Fruit fly (Drosophila melanogaster) whole organism, embryonic: ENCODE results near the gene RhoGAP18B.

Experiments
- Atf-2 ChIP-seq: fragments of 200-800 bp; sonication (Bioruptor generic); optimal IDR thresholded peaks from 2 replicates; lab custom pipeline; 2016; ENCODE audit warnings: missing biosample characterization, missing genetic modification characterization
- Bdp1 ChIP-seq: fragments of 200-800 bp; sonication (Bioruptor generic); optimal IDR thresholded peaks from 3 replicates; lab custom pipeline; 2016; ENCODE audit warnings: missing biosample characterization, missing genetic modification characterization
- CG10274 ChIP-seq: fragments of 200-800 bp; sonication (Bioruptor generic); optimal IDR thresholded peaks from 3 replicates; lab custom pipeline; 2017; ENCODE audit warnings: missing biosample characterization, mild to moderate bottlenecking, missing genetic modification characterization
- CG10431 ChIP-seq: fragments of 200-800 bp; sonication (Bioruptor generic); optimal IDR thresholded peaks from 3 replicates; lab custom pipeline; 2018; ENCODE audit warnings: missing biosample characterization, mild to moderate bottlenecking, missing genetic modification characterization
- CG11456 ChIP-seq: fragments of 200-800 bp; sonication (Bioruptor generic); IDR thresholded peaks from 3 replicates; pipeline ENCODE4 v1.3.6; 2022; ENCODE audit warnings: missing biosample characterization, missing genetic modification characterization
- CG13296 ChIP-seq: fragments of 200-800 bp; sonication (Bioruptor generic); optimal IDR thresholded peaks from 3 replicates; lab custom pipeline; 2018; ENCODE audit warnings: missing biosample characterization, mild to moderate bottlenecking, missing genetic modification characterization
- CG13424 ChIP-seq: fragments of 200-800 bp; sonication (Bioruptor generic); optimal IDR thresholded peaks from 2 replicates; lab custom pipeline; 2019; ENCODE audit warnings: missing biosample characterization, mild to moderate bottlenecking, missing genetic modification characterization, moderate library complexity
- CG15514 ChIP-seq: fragments of 200-800 bp; sonication (Bioruptor generic); optimal IDR thresholded peaks from 3 replicates; lab custom pipeline; 2017; ENCODE audit warnings: missing biosample characterization, missing genetic modification characterization, mild to moderate bottlenecking, moderate library complexity, missing genetic modification reagents
- CG17359 ChIP-seq: fragments of 200-800 bp; sonication (Bioruptor generic); optimal IDR thresholded peaks from 3 replicates; lab custom pipeline; 2018; ENCODE audit warnings: missing biosample characterization, mild to moderate bottlenecking, missing genetic modification characterization, moderate library complexity
- CG18599 ChIP-seq: fragments of 200-800 bp; sonication (Bioruptor generic); optimal IDR thresholded peaks from 3 replicates; lab custom pipeline; 2017; ENCODE audit warnings: missing biosample characterization, missing genetic modification characterization, mild to moderate bottlenecking, moderate library complexity, missing genetic modification reagents
- CG43689 ChIP-seq: fragments of 200-800 bp; sonication (Bioruptor generic); IDR thresholded peaks from 2 replicates; pipeline ENCODE4 v1.3.6; 2022; ENCODE audit warnings: missing biosample characterization, missing genetic modification characterization
- CG4820 ChIP-seq: fragments of 200-800 bp; sonication (Bioruptor generic); optimal IDR thresholded peaks from 3 replicates; lab custom pipeline; 2016; ENCODE audit warnings: missing biosample characterization, missing genetic modification characterization
- CG6654 ChIP-seq: fragments of 200-800 bp; sonication (Bioruptor generic); optimal IDR thresholded peaks from 2 replicates; lab custom pipeline; 2017; ENCODE audit warnings: missing biosample characterization, mild to moderate bottlenecking, missing genetic modification characterization
- CG7271 ChIP-seq: fragments of 200-800 bp; sonication (Bioruptor generic); optimal IDR thresholded peaks from 2 replicates; lab custom pipeline; 2018; ENCODE audit warnings: missing biosample characterization, mild to moderate bottlenecking, missing genetic modification characterization, moderate library complexity
- CG9797 ChIP-seq: fragments of 200-800 bp; sonication (Bioruptor generic); optimal IDR thresholded peaks from 3 replicates; lab custom pipeline; 2018; ENCODE audit warnings: missing biosample characterization, mild to moderate bottlenecking, missing genetic modification characterization
- Chrac-16 ChIP-seq: fragments of 200-800 bp; sonication (Bioruptor generic); optimal IDR thresholded peaks from 3 replicates; lab custom pipeline; 2016; ENCODE audit warnings: missing biosample characterization, missing genetic modification characterization
- CkIIα-i1 ChIP-seq: fragments of 200-800 bp; sonication (Bioruptor generic); IDR thresholded peaks from 2 replicates; pipeline ENCODE4 v1.3.6; 2022; ENCODE audit warnings: missing biosample characterization, missing genetic modification characterization
- D ChIP-seq, 2 experiments: fragments of 200-800 bp in 1 of 2; fragments of >200 bp in 1 of 2; sonication (Bioruptor generic) in 1 of 2; optimal IDR thresholded peaks; 2 replicates in 1 of 2; 3 replicates in 1 of 2; lab custom pipeline; 2017; ENCODE audit warnings: mild to moderate bottlenecking in 1 of 2, missing biosample characterization in 1 of 2, missing genetic modification characterization in 1 of 2, missing genetic modification reagents in 1 of 2
- Dek ChIP-seq: fragments of 200-800 bp; sonication (Bioruptor generic); optimal IDR thresholded peaks from 3 replicates; lab custom pipeline; 2019; ENCODE audit warnings: missing biosample characterization, mild to moderate bottlenecking, missing genetic modification characterization, moderate library complexity
- Fer1 ChIP-seq: fragments of 200-800 bp; sonication (Bioruptor generic); optimal IDR thresholded peaks from 2 replicates; lab custom pipeline; 2017; ENCODE audit warnings: missing biosample characterization, mild to moderate bottlenecking, missing genetic modification characterization
- Hr39 ChIP-seq: fragments of >200 bp; optimal IDR thresholded peaks from 2 replicates; lab custom pipeline; 2017
- Med ChIP-seq: fragments of 200-800 bp; sonication (Bioruptor generic); peaks from one replicate; lab custom pipeline; 2016; ENCODE audit warnings: missing biosample characterization, missing genetic modification characterization, mild to moderate bottlenecking, inconsistent platforms, moderate library complexity
- Poxn ChIP-seq: fragments of 200-800 bp; sonication (Bioruptor generic); IDR thresholded peaks from 2 replicates; pipeline ENCODE4 v1.3.6; 2022; ENCODE audit warnings: missing biosample characterization, missing genetic modification characterization
- Sin3A ChIP-seq: fragments of >200 bp; optimal IDR thresholded peaks from 2 replicates; lab custom pipeline; 2018
- Spps ChIP-seq: fragments of 200-800 bp; sonication (Bioruptor generic); optimal IDR thresholded peaks from 2 replicates; lab custom pipeline; 2018; ENCODE audit warnings: missing biosample characterization, mild to moderate bottlenecking, missing genetic modification characterization
- Sry-δ ChIP-seq: fragments of 200-800 bp; sonication (Bioruptor generic); optimal IDR thresholded peaks from 2 replicates; lab custom pipeline; 2016; ENCODE audit warnings: missing biosample characterization, missing genetic modification characterization
- Usf ChIP-seq: fragments of 200-800 bp; sonication (Bioruptor generic); optimal IDR thresholded peaks from 2 replicates; lab custom pipeline; 2017; ENCODE audit warnings: missing genotype, missing biosample characterization, missing genetic modification characterization
- ac ChIP-seq: fragments of 200-800 bp; sonication (Bioruptor generic); optimal IDR thresholded peaks from 3 replicates; lab custom pipeline; 2017; ENCODE audit warnings: missing biosample characterization, mild to moderate bottlenecking, missing genetic modification characterization
- cas ChIP-seq: fragments of 200-800 bp; sonication (Bioruptor generic); IDR thresholded peaks from 2 replicates; pipeline ENCODE4 v1.3.6; 2022; ENCODE audit warnings: missing biosample characterization, missing genetic modification characterization
- chif ChIP-seq, 2 experiments: fragments of 200-800 bp; sonication (Bioruptor generic); optimal IDR thresholded peaks; 3 replicates each; lab custom pipeline; 2016; ENCODE audit warnings: missing biosample characterization in 2 of 2, missing genetic modification characterization in 2 of 2
- ci ChIP-seq: fragments of 200-800 bp; sonication (Bioruptor generic); IDR thresholded peaks from 3 replicates; pipeline ENCODE4 v1.3.6; 2022; ENCODE audit warnings: missing biosample characterization, missing genetic modification characterization
- crc ChIP-seq: fragments of 200-800 bp; sonication (Bioruptor generic); optimal IDR thresholded peaks from 2 replicates; lab custom pipeline; 2016; ENCODE audit warnings: missing biosample characterization, missing genetic modification characterization
- crol ChIP-seq: fragments of 200-800 bp; sonication (Bioruptor generic); IDR thresholded peaks from 2 replicates; pipeline ENCODE4 v1.3.6; 2022; ENCODE audit warnings: missing biosample characterization, missing genetic modification characterization
- dan ChIP-seq: fragments of 200-800 bp; sonication (Bioruptor generic); IDR thresholded peaks from 2 replicates; pipeline ENCODE4 v1.3.6; 2022; ENCODE audit warnings: missing biosample characterization, missing genetic modification characterization
- dati ChIP-seq: fragments of 200-800 bp; sonication (Bioruptor generic); IDR thresholded peaks from 2 replicates; pipeline ENCODE4 v1.3.6; 2022; ENCODE audit warnings: missing biosample characterization, missing genetic modification characterization
- dmrt99B ChIP-seq: fragments of 200-800 bp; sonication (Bioruptor generic); optimal IDR thresholded peaks from 2 replicates; lab custom pipeline; 2018; ENCODE audit warnings: missing biosample characterization, mild to moderate bottlenecking, missing genetic modification characterization, moderate library complexity
- fd96Cb ChIP-seq: fragments of 200-800 bp; sonication (Bioruptor generic); optimal IDR thresholded peaks from 2 replicates; lab custom pipeline; 2018; ENCODE audit warnings: missing biosample characterization, mild to moderate bottlenecking, missing genetic modification characterization, moderate library complexity
- fru ChIP-seq: fragments of >200 bp; optimal IDR thresholded peaks from 2 replicates; lab custom pipeline; 2017
- ind ChIP-seq: fragments of 200-800 bp; sonication (Bioruptor generic); optimal IDR thresholded peaks from 3 replicates; lab custom pipeline; 2016; ENCODE audit warnings: missing biosample characterization, missing genetic modification characterization
- klu ChIP-seq: fragments of 200-800 bp; sonication (Bioruptor generic); IDR thresholded peaks from 2 replicates; pipeline ENCODE4 v1.3.6; 2022; ENCODE audit warnings: missing biosample characterization, missing genetic modification characterization
- mam ChIP-seq: fragments of 200-800 bp; sonication (Bioruptor generic); optimal IDR thresholded peaks from 3 replicates; lab custom pipeline; 2016; ENCODE audit warnings: missing biosample characterization, missing genetic modification characterization
- oc ChIP-seq: fragments of 200-800 bp; sonication (Bioruptor generic); optimal IDR thresholded peaks from 2 replicates; lab custom pipeline; 2018; ENCODE audit warnings: missing biosample characterization, mild to moderate bottlenecking, missing genetic modification characterization, moderate library complexity
- pho ChIP-seq: fragments of 200-800 bp; sonication (Bioruptor generic); optimal IDR thresholded peaks from 2 replicates; lab custom pipeline; 2016; ENCODE audit warnings: missing biosample characterization, missing genetic modification characterization
- sc ChIP-seq, 3 experiments: fragments of >200 bp in 2 of 3; fragments of 200-800 bp in 1 of 3; sonication (Bioruptor generic) in 1 of 3; optimal IDR thresholded peaks; 2 replicates in 2 of 3; 3 replicates in 1 of 3; lab custom pipeline; 2017; ENCODE audit warnings: mild to moderate bottlenecking in 1 of 3, missing biosample characterization in 1 of 3, missing genetic modification characterization in 1 of 3, missing genetic modification reagents in 1 of 3
- schlank ChIP-seq: fragments of 200-800 bp; sonication (Bioruptor generic); optimal IDR thresholded peaks from 2 replicates; lab custom pipeline; 2018; ENCODE audit warnings: missing biosample characterization, mild to moderate bottlenecking, missing genetic modification characterization
- sens ChIP-seq: fragments of 200-800 bp; sonication (Bioruptor generic); peaks from one replicate; lab custom pipeline; 2016; ENCODE audit warnings: missing biosample characterization, missing genetic modification characterization
- sqz ChIP-seq: fragments of 200-800 bp; sonication (Bioruptor generic); optimal IDR thresholded peaks from 3 replicates; lab custom pipeline; 2018; ENCODE audit warnings: missing biosample characterization, mild to moderate bottlenecking, missing genetic modification characterization
- unc-4 ChIP-seq: fragments of 200-800 bp; sonication (Bioruptor generic); IDR thresholded peaks from 2 replicates; pipeline ENCODE4 v1.3.6; 2022; ENCODE audit warnings: missing biosample characterization, missing genetic modification characterization; ENCODE audit not compliant: partially characterized antibody
- vfl ChIP-seq: fragments of 200-800 bp; sonication (Bioruptor generic); optimal IDR thresholded peaks from 2 replicates; lab custom pipeline; 2016; ENCODE audit warnings: missing biosample characterization, missing genetic modification characterization
- vnd ChIP-seq: fragments of 200-800 bp; sonication (Bioruptor generic); IDR thresholded peaks from 3 replicates; pipeline ENCODE4 v1.3.6; 2022; ENCODE audit warnings: missing biosample characterization, missing genetic modification characterization; ENCODE audit not compliant: partially characterized antibody
- z ChIP-seq: fragments of 200-800 bp; sonication (Bioruptor generic); IDR thresholded peaks from 3 replicates; pipeline ENCODE4 v1.3.6; 2022; ENCODE audit warnings: missing biosample characterization, missing genetic modification characterization

The RhoGAP18B gene

dm6 chrX:19155922-19156437 lies 10.9 kb downstream of the RhoGAP18B start (continued):
- peak; percentile 47 for TF ChIP-seq CG10274 (GFP tag; lab: Kevin White, UChicago)
- peak; percentile 81 for TF ChIP-seq fd96Cb (tag; lab: Kevin White, UChicago)
- peak; percentile 75 for TF ChIP-seq Fer1 (GFP tag; lab: Kevin White, UChicago)
- peak in 1 of 2 experiments; percentile 64 for TF ChIP-seq chif (GFP tag; optimal IDR thresholded peaks at IDR 0.05; lab: Kevin White, UChicago)
- no peak for TF ChIP-seq sc (optimal IDR thresholded peaks at IDR 0.05; lab: Kevin White, UChicago)
- TF ChIP-seq sc (GFP tag; optimal IDR thresholded peaks at IDR 0.05; lab: Kevin White, UChicago), result peak; percentile 73
- TF ChIP-seq CG13424 (tag; lab: Kevin White, UChicago), result peak; percentile 83
- TF ChIP-seq mam (GFP tag; lab: Kevin White, UChicago), result peak; percentile 38
- TF ChIP-seq CG11456, result peak; percentile 79; the same call in 2 of the 3 replicates
- peak; percentile 81 for TF ChIP-seq crol (GFP tag; lab: Robert Waterston, UW)
- TF ChIP-seq ci (GFP tag; lab: Robert Waterston, UW), result peak; percentile 83
- TF ChIP-seq CG7271 (tag; lab: Kevin White, UChicago), result peak; percentile 79
- peak; percentile 80 for TF ChIP-seq dmrt99B (tag; lab: Kevin White, UChicago)
- peak; percentile 60 for TF ChIP-seq CG13296 (GFP tag; lab: Kevin White, UChicago)
- TF ChIP-seq ind (GFP tag; lab: Kevin White, UChicago), result peak; percentile 62
- TF ChIP-seq CG9797 (GFP tag; lab: Kevin White, UChicago), result no peak
- no peak for TF ChIP-seq CkIIα-i1
- TF ChIP-seq vnd (GFP tag; lab: Robert Waterston, UW), result no peak
- peak; percentile 83 for TF ChIP-seq CG4820 (GFP tag; lab: Kevin White, UChicago)
- TF ChIP-seq sqz (GFP tag; lab: Kevin White, UChicago), result peak; percentile 77
- TF ChIP-seq Poxn (GFP tag; lab: Robert Waterston, UW), result no peak
- peak; percentile 82 for TF ChIP-seq CG18599 (GFP tag; lab: Kevin White, UChicago)
- peak; percentile 67 for TF ChIP-seq oc (tag; lab: Kevin White, UChicago)
- TF ChIP-seq CG10431 (GFP tag; lab: Kevin White, UChicago), result peak; percentile 66
- TF ChIP-seq crc, result no peak
- peak; percentile 89 for TF ChIP-seq ac (GFP tag; lab: Kevin White, UChicago)
- no peak for TF ChIP-seq CG43689 (GFP tag; lab: Robert Waterston, UW)
- peak; percentile 85 for TF ChIP-seq Chrac-16
- no peak for TF ChIP-seq Atf-2
- no peak for TF ChIP-seq fru (lab: Kevin White, UChicago)
- peak; percentile 92 for TF ChIP-seq sens (GFP tag; lab: Kevin White, UChicago)
- TF ChIP-seq dati (GFP tag; lab: Robert Waterston, UW), result no peak
- no peak for TF ChIP-seq D (optimal IDR thresholded peaks at IDR 0.05; lab: Kevin White, UChicago)
- TF ChIP-seq D (GFP tag; optimal IDR thresholded peaks at IDR 0.05; lab: Kevin White, UChicago), result peak; percentile 82
- no peak for TF ChIP-seq unc-4 (GFP tag; lab: Robert Waterston, UW)
- TF ChIP-seq klu (GFP tag; lab: Robert Waterston, UW), result peak; percentile 73
- peak; percentile 34; the same call in 1 of the 2 replicates for TF ChIP-seq cas (GFP tag; lab: Robert Waterston, UW)
- TF ChIP-seq z (GFP tag; lab: Robert Waterston, UW), result peak; percentile 65; the same call in 2 of the 3 replicates
- no peak for TF ChIP-seq Sin3A (lab: Kevin White, UChicago)
- TF ChIP-seq vfl, result peak; percentile 47
- peak; percentile 90 for TF ChIP-seq Spps (tag; lab: Kevin White, UChicago)
- TF ChIP-seq Bdp1 (GFP tag; lab: Kevin White, UChicago), result peak; percentile 26
- peak; percentile 82 for TF ChIP-seq Med (GFP tag; lab: Kevin White, UChicago)
- TF ChIP-seq pho (GFP tag; lab: Kevin White, UChicago), result no peak
- TF ChIP-seq CG15514 (GFP tag; lab: Kevin White, UChicago), result peak; percentile 57
- TF ChIP-seq Sry-δ (GFP tag; lab: Kevin White, UChicago), result no peak
- TF ChIP-seq CG17359 (tag; lab: Kevin White, UChicago), result peak; percentile 73
- TF ChIP-seq schlank (tag; lab: Kevin White, UChicago), result no peak
- peak; percentile 71 for TF ChIP-seq Usf (GFP tag; lab: Kevin White, UChicago)
- peak; percentile 28 for TF ChIP-seq CG6654 (GFP tag; lab: Kevin White, UChicago)
- TF ChIP-seq Dek (tag; lab: Kevin White, UChicago), result peak; percentile 57
- TF ChIP-seq Hr39 (lab: Kevin White, UChicago), result no peak
- peak; percentile 78 for TF ChIP-seq dan
